Fruit fly (Drosophila melanogaster) whole organism, wandering third instar larva: ENCODE data around the gene nkd.

Source experiments
- brk ChIP-seq: fragments of 200-800 bp; sonication (Bioruptor generic); optimal IDR thresholded peaks from 2 replicates; lab custom pipeline; 2016; ENCODE audit warnings: missing biosample characterization, mild to moderate bottlenecking, missing genetic modification characterization
- dsf ChIP-seq: sonication (Bioruptor generic); optimal IDR thresholded peaks from 2 replicates; lab custom pipeline; 2016; ENCODE audit warnings: missing biosample characterization, missing genetic modification characterization, borderline replicate concordance
- pan ChIP-seq: fragments of >200 bp; optimal IDR thresholded peaks from 2 replicates; lab custom pipeline; 2017
- psq ChIP-seq: fragments of 200-800 bp; sonication (Bioruptor generic); optimal IDR thresholded peaks from 3 replicates; lab custom pipeline; 2017; ENCODE audit warnings: missing biosample characterization, mild to moderate bottlenecking, missing genetic modification characterization, moderate library complexity
- usp ChIP-seq: fragments of >200 bp; optimal IDR thresholded peaks from 2 replicates; lab custom pipeline; 2017; ENCODE audit warnings: missing biosample characterization, missing genetic modification characterization
- woc ChIP-seq: sonication (Bioruptor generic); optimal IDR thresholded peaks from 2 replicates; lab custom pipeline; 2016; ENCODE audit warnings: missing biosample characterization, mild to moderate bottlenecking, missing genetic modification characterization

DNA sequence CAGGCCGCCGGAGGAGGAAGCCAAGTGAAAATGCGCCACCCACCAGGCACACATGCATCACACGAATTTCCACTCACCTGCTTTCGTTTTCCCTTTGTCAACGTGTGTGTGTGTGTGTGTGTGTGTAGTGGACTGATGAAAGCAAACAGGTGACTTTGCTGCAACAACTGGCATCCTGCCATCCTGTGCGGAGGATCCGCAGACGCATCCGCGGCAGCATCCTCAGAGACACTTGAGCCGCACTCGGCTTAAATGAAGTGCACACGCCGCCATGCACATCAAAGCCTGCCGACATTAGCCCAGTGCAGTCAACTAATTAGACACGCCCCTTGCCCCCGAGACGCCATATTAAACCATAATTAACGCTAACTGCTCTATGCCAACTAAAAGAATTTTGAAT, 13.6 kb upstream of the nkd start:
- TF ChIP-seq psq (GFP tag; lab: Kevin White, UChicago) = no peak
- no peak for TF ChIP-seq dsf (GFP tag; lab: Kevin White, UChicago)
- TF ChIP-seq pan (lab: Kevin White, UChicago) = no peak
- no peak for TF ChIP-seq usp
- TF ChIP-seq brk = no peak
- TF ChIP-seq woc (GFP tag; lab: Kevin White, UChicago) = no peak
